Fruit fly (Drosophila melanogaster): ENCODE data around the gene CG11586.

DNA sequence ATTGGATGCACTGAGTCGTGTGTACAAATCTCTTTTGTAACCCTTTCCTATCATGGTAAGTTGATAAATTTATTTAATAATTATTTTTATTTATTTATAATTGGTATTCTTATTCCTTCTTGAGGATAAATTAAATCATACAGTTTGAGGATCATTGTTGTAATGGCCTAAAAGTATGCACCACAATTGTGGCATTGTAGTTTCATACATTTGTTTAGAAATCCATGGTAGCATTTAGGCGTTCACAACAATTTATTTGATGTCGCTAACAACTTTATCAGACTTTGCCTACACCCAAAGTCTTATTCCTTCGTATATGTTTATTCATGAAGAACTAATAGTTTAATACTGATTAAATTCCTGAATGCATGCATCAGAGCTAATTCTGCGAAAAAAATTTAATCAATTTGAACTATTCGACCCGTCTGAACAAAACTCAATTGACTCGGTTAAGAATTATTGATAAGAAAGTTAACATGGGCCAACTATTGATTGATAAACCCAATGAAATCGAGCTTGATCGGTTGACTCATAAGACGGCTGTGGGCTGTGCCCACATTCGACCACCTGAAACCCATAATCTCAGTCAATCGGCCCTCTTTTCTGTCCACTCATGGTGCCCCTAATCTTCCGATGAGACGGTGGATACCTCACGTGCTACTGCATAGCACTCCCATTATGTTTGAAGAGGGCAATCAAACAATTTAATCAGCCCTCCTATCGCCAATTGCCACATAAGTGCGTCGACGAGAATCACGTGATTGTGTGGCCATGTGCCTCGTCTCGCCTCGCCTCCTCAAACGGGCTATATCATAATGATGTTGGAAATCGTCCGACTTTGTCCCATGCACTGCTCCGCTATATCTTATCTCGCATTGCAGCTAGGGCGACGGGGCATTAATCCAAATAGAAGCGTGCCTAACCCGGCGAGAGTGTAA, 42.7 kb downstream of the CG11586 start:
- TF ChIP-seq pan (optimal IDR thresholded peaks at IDR 0.05): no peak
- TF ChIP-seq psq (optimal IDR thresholded peaks at IDR 0.05): no peak
- TF ChIP-seq EcR (GFP tag; optimal IDR thresholded peaks at IDR 0.05): no peak
- no peak for TF ChIP-seq usp (GFP tag; optimal IDR thresholded peaks at IDR 0.05)
- no peak for TF ChIP-seq Dll (optimal IDR thresholded peaks at IDR 0.05)
- TF ChIP-seq CG8478 (optimal IDR thresholded peaks at IDR 0.05): no peak
